Fruit fly (Drosophila melanogaster) whole organism, embryonic: ENCODE data around the gene Gprk2.

Source experiments
- Atf3 ChIP-seq: fragments of 200-800 bp; sonication (Bioruptor generic); optimal IDR thresholded peaks from 3 replicates; lab custom pipeline; 2016; ENCODE audit warnings: missing biosample characterization, missing genetic modification characterization
- Atf6 ChIP-seq: fragments of 200-800 bp; sonication (Bioruptor generic); IDR thresholded peaks from 2 replicates; pipeline ENCODE4 v1.3.6; 2022; ENCODE audit warnings: missing biosample characterization, missing genetic modification characterization
- B-H1 ChIP-seq: fragments of 200-800 bp; sonication (Bioruptor generic); IDR thresholded peaks from 3 replicates; pipeline ENCODE4 v1.3.6; 2022; ENCODE audit warnings: missing biosample characterization, missing genetic modification characterization
- Bteb2 ChIP-seq: fragments of 200-800 bp; sonication (Bioruptor generic); optimal IDR thresholded peaks from 2 replicates; lab custom pipeline; 2016; ENCODE audit warnings: missing biosample characterization, missing genetic modification characterization
- CG10543 ChIP-seq: fragments of 200-800 bp; sonication (Bioruptor generic); optimal IDR thresholded peaks from 3 replicates; lab custom pipeline; 2017; ENCODE audit warnings: missing biosample characterization, mild to moderate bottlenecking, missing genetic modification characterization, moderate library complexity
- CG11456 ChIP-seq: fragments of 200-800 bp; sonication (Bioruptor generic); IDR thresholded peaks from 3 replicates; pipeline ENCODE4 v1.3.6; 2022; ENCODE audit warnings: missing biosample characterization, missing genetic modification characterization
- CG11560 ChIP-seq: fragments of 200-800 bp; sonication (Bioruptor generic); IDR thresholded peaks from 3 replicates; pipeline ENCODE4 v1.3.6; 2022; ENCODE audit warnings: missing biosample characterization, missing genetic modification characterization
- CG12104 ChIP-seq: fragments of 200-800 bp; sonication (Bioruptor generic); optimal IDR thresholded peaks from 3 replicates; lab custom pipeline; 2016; ENCODE audit warnings: missing biosample characterization, missing genetic modification characterization
- CG12155 ChIP-seq: fragments of 200-800 bp; sonication (Bioruptor generic); optimal IDR thresholded peaks from 3 replicates; lab custom pipeline; 2016; ENCODE audit warnings: missing biosample characterization, missing genetic modification characterization
- CG14710 ChIP-seq: fragments of 200-800 bp; sonication (Bioruptor generic); optimal IDR thresholded peaks from 3 replicates; lab custom pipeline; 2019; ENCODE audit warnings: missing biosample characterization, mild to moderate bottlenecking, missing genetic modification characterization, moderate library complexity
- CG14965 ChIP-seq: fragments of 200-800 bp; sonication (Bioruptor generic); optimal IDR thresholded peaks from 2 replicates; lab custom pipeline; 2016; ENCODE audit warnings: missing biosample characterization, missing genetic modification characterization, borderline replicate concordance
- CG15601 ChIP-seq: fragments of 200-800 bp; sonication (Bioruptor generic); optimal IDR thresholded peaks from 3 replicates; lab custom pipeline; 2019; ENCODE audit warnings: missing biosample characterization, mild to moderate bottlenecking, missing genetic modification characterization, moderate library complexity
- CG18764 ChIP-seq: fragments of 200-800 bp; sonication (Bioruptor generic); optimal IDR thresholded peaks from 3 replicates; lab custom pipeline; 2016; ENCODE audit warnings: missing biosample characterization, missing genetic modification characterization
- CG2129 ChIP-seq: fragments of 200-800 bp; sonication (Bioruptor generic); IDR thresholded peaks from 2 replicates; pipeline ENCODE4 v1.3.6; 2022; ENCODE audit warnings: missing biosample characterization, missing genetic modification characterization; ENCODE audit not compliant: partially characterized antibody
- CG31388 ChIP-seq: fragments of 200-800 bp; sonication (Bioruptor generic); optimal IDR thresholded peaks from 2 replicates; lab custom pipeline; 2016; ENCODE audit warnings: missing biosample characterization, missing genetic modification characterization
- CG32767 ChIP-seq: fragments of 200-800 bp; sonication (Bioruptor generic); IDR thresholded peaks from 2 replicates; pipeline ENCODE4 v1.3.6; 2022; ENCODE audit warnings: missing biosample characterization, missing genetic modification characterization
- CG6254 ChIP-seq: fragments of 200-800 bp; sonication (Bioruptor generic); optimal IDR thresholded peaks from 3 replicates; lab custom pipeline; 2017; ENCODE audit warnings: mild to moderate bottlenecking, missing biosample characterization, missing genetic modification reagents, missing genetic modification characterization
- CG7963 ChIP-seq: fragments of 200-800 bp; sonication (Bioruptor generic); IDR thresholded peaks from 3 replicates; pipeline ENCODE4 v1.3.6; 2022; ENCODE audit warnings: missing biosample characterization, missing genetic modification characterization; ENCODE audit not compliant: partially characterized antibody
- CG8089 ChIP-seq: fragments of 200-800 bp; sonication (Bioruptor generic); optimal IDR thresholded peaks from 3 replicates; lab custom pipeline; 2016; ENCODE audit warnings: missing biosample characterization, missing genetic modification characterization
- CG8359 ChIP-seq: fragments of 200-800 bp; sonication (Bioruptor generic); optimal IDR thresholded peaks from 2 replicates; lab custom pipeline; 2017; ENCODE audit warnings: missing biosample characterization, mild to moderate bottlenecking, missing genetic modification characterization, borderline replicate concordance
- CG8944 ChIP-seq: fragments of 200-800 bp; sonication (Bioruptor generic); optimal IDR thresholded peaks from 3 replicates; lab custom pipeline; 2016; ENCODE audit warnings: missing biosample characterization, missing genetic modification characterization
- CG9437 ChIP-seq: fragments of 200-800 bp; sonication (Bioruptor generic); optimal IDR thresholded peaks from 2 replicates; lab custom pipeline; 2018; ENCODE audit warnings: missing biosample characterization, mild to moderate bottlenecking, missing genetic modification characterization
- CG9932 ChIP-seq: fragments of 200-800 bp; sonication (Bioruptor generic); IDR thresholded peaks from 2 replicates; pipeline ENCODE4 v1.3.6; 2022; ENCODE audit warnings: missing biosample characterization, missing genetic modification characterization
- CHES-1-like ChIP-seq: fragments of 200-800 bp; sonication (Bioruptor generic); optimal IDR thresholded peaks from 2 replicates; lab custom pipeline; 2016; ENCODE audit warnings: missing biosample characterization, missing genetic modification characterization
- CTCF ChIP-seq: fragments of 200-800 bp; sonication (Bioruptor generic); optimal IDR thresholded peaks from 2 replicates; lab custom pipeline; 2017; ENCODE audit warnings: missing biosample characterization, mild to moderate bottlenecking, missing genetic modification characterization, moderate library complexity
- Deaf1 ChIP-seq: fragments of 200-800 bp; optimal IDR thresholded peaks from 3 replicates; lab custom pipeline; 2019; ENCODE audit warnings: missing biosample characterization, mild to moderate bottlenecking, missing genetic modification characterization, moderate library complexity
- Dfd ChIP-seq, 2 experiments: fragments of >200 bp; optimal IDR thresholded peaks; 2 replicates each; lab custom pipeline; 2017; ENCODE audit warnings: missing biosample characterization in 2 of 2, missing genetic modification characterization in 2 of 2
- Doc2 ChIP-seq: fragments of 200-800 bp; sonication (Bioruptor generic); IDR thresholded peaks from 2 replicates; pipeline ENCODE4 v1.3.6; 2022; ENCODE audit warnings: missing biosample characterization, missing genetic modification characterization
- Drgx ChIP-seq: fragments of 200-800 bp; sonication (Bioruptor generic); IDR thresholded peaks from 2 replicates; pipeline ENCODE4 v1.3.6; 2022; ENCODE audit warnings: missing biosample characterization, missing genetic modification characterization
- E2f2 ChIP-seq: fragments of 200-800 bp; sonication (Bioruptor generic); IDR thresholded peaks from 2 replicates; pipeline ENCODE4 v1.3.6; 2022; ENCODE audit warnings: missing biosample characterization, missing genetic modification characterization
- MESR4 ChIP-seq: fragments of 200-800 bp; sonication (Bioruptor generic); optimal IDR thresholded peaks from 2 replicates; lab custom pipeline; 2018; ENCODE audit warnings: missing biosample characterization, mild to moderate bottlenecking, missing genetic modification characterization, moderate library complexity
- Mrtf ChIP-seq: fragments of 200-800 bp; sonication (Bioruptor generic); IDR thresholded peaks from 3 replicates; pipeline ENCODE4 v1.3.6; 2022; ENCODE audit warnings: missing biosample characterization, missing genetic modification characterization
- Nf-YB ChIP-seq: fragments of 200-800 bp; sonication (Bioruptor generic); optimal IDR thresholded peaks from 3 replicates; lab custom pipeline; 2019; ENCODE audit warnings: missing biosample characterization, mild to moderate bottlenecking, missing genetic modification characterization, moderate library complexity
- YL-1 ChIP-seq: fragments of 200-800 bp; sonication (Bioruptor generic); optimal IDR thresholded peaks from 3 replicates; lab custom pipeline; 2017; ENCODE audit warnings: missing biosample characterization, mild to moderate bottlenecking, missing genetic modification characterization
- br ChIP-seq: fragments of >200 bp; optimal IDR thresholded peaks from 2 replicates; lab custom pipeline; 2017
- crp ChIP-seq, 2 experiments: fragments of 200-800 bp; sonication (Bioruptor generic); optimal IDR thresholded peaks; 2 replicates in 1 of 2; 3 replicates in 1 of 2; lab custom pipeline; 2017; ENCODE audit warnings: missing biosample characterization in 2 of 2, missing genetic modification characterization in 2 of 2, mild to moderate bottlenecking in 1 of 2, moderate library complexity in 1 of 2
- da ChIP-seq: fragments of 200-800 bp; sonication (Bioruptor generic); optimal IDR thresholded peaks from 2 replicates; lab custom pipeline; 2016; ENCODE audit warnings: missing biosample characterization, missing genetic modification characterization
- dimm ChIP-seq: fragments of 200-800 bp; sonication (Bioruptor generic); IDR thresholded peaks from 2 replicates; pipeline ENCODE4 v1.3.6; 2022; ENCODE audit warnings: missing biosample characterization, missing genetic modification characterization
- dmrt11E ChIP-seq: fragments of 200-800 bp; sonication (Bioruptor generic); optimal IDR thresholded peaks from 3 replicates; lab custom pipeline; 2018; ENCODE audit warnings: missing biosample characterization, mild to moderate bottlenecking, missing genetic modification characterization, moderate library complexity
- emc ChIP-seq: fragments of 200-800 bp; sonication (Bioruptor generic); optimal IDR thresholded peaks from 2 replicates; lab custom pipeline; 2016; ENCODE audit warnings: missing biosample characterization, missing genetic modification characterization
- en ChIP-seq: fragments of 200-800 bp; sonication (Bioruptor generic); optimal IDR thresholded peaks from 2 replicates; lab custom pipeline; 2016; ENCODE audit warnings: missing biosample characterization, missing genetic modification characterization
- eyg ChIP-seq: fragments of 200-800 bp; sonication (Bioruptor generic); optimal IDR thresholded peaks from 3 replicates; lab custom pipeline; 2016; ENCODE audit warnings: missing biosample characterization, missing genetic modification characterization
- fru ChIP-seq: fragments of >200 bp; optimal IDR thresholded peaks from 2 replicates; lab custom pipeline; 2017
- hb ChIP-seq: fragments of 200-800 bp; sonication (Bioruptor generic); IDR thresholded peaks from 3 replicates; pipeline ENCODE4 v1.3.6; 2022; ENCODE audit warnings: missing biosample characterization, missing genetic modification characterization; ENCODE audit not compliant: partially characterized antibody
- inv ChIP-seq: fragments of 200-800 bp; sonication (Bioruptor generic); IDR thresholded peaks from 2 replicates; pipeline ENCODE4 v1.3.6; 2022; ENCODE audit warnings: missing biosample characterization, missing genetic modification characterization; ENCODE audit not compliant: partially characterized antibody
- lilli ChIP-seq: fragments of 200-800 bp; sonication (Bioruptor generic); optimal IDR thresholded peaks from 3 replicates; lab custom pipeline; 2016; ENCODE audit warnings: missing biosample characterization, missing genetic modification characterization
- oc ChIP-seq: fragments of 200-800 bp; sonication (Bioruptor generic); optimal IDR thresholded peaks from 2 replicates; lab custom pipeline; 2018; ENCODE audit warnings: missing biosample characterization, mild to moderate bottlenecking, missing genetic modification characterization, moderate library complexity
- pb ChIP-seq: fragments of 200-800 bp; sonication (Bioruptor generic); optimal IDR thresholded peaks from 3 replicates; lab custom pipeline; 2016; ENCODE audit warnings: missing biosample characterization, missing genetic modification characterization
- psq ChIP-seq: fragments of 200-800 bp; sonication (Bioruptor generic); optimal IDR thresholded peaks from 2 replicates; lab custom pipeline; 2017; ENCODE audit warnings: missing biosample characterization, missing genetic modification characterization
- slp2 ChIP-seq: fragments of 200-800 bp; sonication (Bioruptor generic); optimal IDR thresholded peaks from 2 replicates; lab custom pipeline; 2016; ENCODE audit warnings: missing biosample characterization, missing genetic modification characterization
- sna ChIP-seq: fragments of 200-800 bp; sonication (Bioruptor generic); IDR thresholded peaks from 2 replicates; pipeline ENCODE4 v1.3.6; 2022; ENCODE audit warnings: missing biosample characterization, missing genetic modification characterization; ENCODE audit not compliant: partially characterized antibody
- tap ChIP-seq: fragments of 200-800 bp; optimal IDR thresholded peaks from 3 replicates; lab custom pipeline; 2019; ENCODE audit warnings: missing biosample characterization, mild to moderate bottlenecking, missing genetic modification characterization, moderate library complexity

Gene Gprk2

DNA sequence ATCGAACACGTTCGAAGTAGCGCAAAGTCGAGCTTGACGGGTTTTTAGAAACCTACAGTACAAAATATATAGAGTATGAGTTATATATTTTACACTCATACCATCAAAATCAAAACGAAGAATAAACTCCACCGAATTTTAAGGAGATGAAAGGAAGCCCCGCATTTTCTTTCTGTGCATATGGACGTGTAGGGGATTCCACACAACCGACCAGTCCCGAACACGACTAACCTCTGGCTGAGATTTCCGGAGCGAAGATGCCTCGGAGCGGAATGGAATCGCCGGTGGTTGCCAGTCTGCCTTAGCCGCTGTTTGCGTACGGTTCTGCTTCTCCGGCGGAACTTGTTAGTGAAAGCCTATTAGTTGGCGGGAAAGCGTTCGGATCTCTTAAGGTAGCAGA, 20.9 kb upstream of the Gprk2 start (continued):
- TF ChIP-seq slp2 (GFP tag; lab: Kevin White, UChicago) (peak; percentile 98), CG14965 (GFP tag; lab: Kevin White, UChicago) (peak; percentile 68), Doc2 (GFP tag; lab: Robert Waterston, UW) (peak; percentile 92), CG12104 (peak; percentile 93), CG11560 (tag; lab: Robert Waterston, UW) (peak; percentile 91), CG31388 (GFP tag; lab: Kevin White, UChicago) (peak; percentile 87), en (GFP tag; lab: Kevin White, UChicago) (peak; percentile 96), da (GFP tag; lab: Kevin White, UChicago) (peak; percentile 94), CG18764 (GFP tag; lab: Kevin White, UChicago) (peak; percentile 94), CG32767 (peak; percentile 94), CTCF (peak; percentile 50), dimm (GFP tag; lab: Robert Waterston, UW) (peak; percentile 93), Deaf1 (tag; lab: Kevin White, UChicago) (peak; percentile 86), fru (lab: Kevin White, UChicago) (no peak), CG8089 (peak; percentile 95), CG2129 (GFP tag; lab: Robert Waterston, UW) (no peak), CHES-1-like (GFP tag; lab: Kevin White, UChicago) (peak; percentile 98), inv (no peak), CG6254 (GFP tag; lab: Kevin White, UChicago) (peak; percentile 86), CG15601 (tag; lab: Kevin White, UChicago) (peak; percentile 94), sna (GFP tag; lab: Robert Waterston, UW) (no peak), Bteb2 (peak; percentile 97), pb (GFP tag; lab: Kevin White, UChicago) (peak; percentile 97), CG8359 (GFP tag; lab: Kevin White, UChicago) (peak; percentile 81), psq (GFP tag; lab: Kevin White, UChicago) (peak; percentile 87), CG14710 (tag; lab: Kevin White, UChicago) (peak; percentile 87), Atf3 (peak; percentile 94), Dfd (GFP tag; optimal IDR thresholded peaks at IDR 0.05; lab: Kevin White, UChicago) (no peak), B-H1 (GFP tag; lab: Robert Waterston, UW) (peak; percentile 96), CG7963 (GFP tag; lab: Robert Waterston, UW) (no peak), Mrtf (GFP tag; lab: Robert Waterston, UW) (peak; percentile 97), Atf6 (GFP tag; lab: Robert Waterston, UW) (peak; percentile 98), lilli (GFP tag; lab: Kevin White, UChicago) (peak; percentile 99), CG8944 (GFP tag; lab: Kevin White, UChicago) (peak; percentile 97), CG12155 (GFP tag; lab: Kevin White, UChicago) (peak; percentile 97), dmrt11E (peak; percentile 88), oc (tag; lab: Kevin White, UChicago) (peak; percentile 96), Nf-YB (GFP tag; lab: Kevin White, UChicago) (peak; percentile 85), tap (peak; percentile 90), MESR4 (peak; percentile 57), E2f2 (GFP tag; lab: Robert Waterston, UW) (peak; percentile 79), crp (GFP tag; optimal IDR thresholded peaks at IDR 0.05; lab: Kevin White, UChicago) (peak in 1 of 2 experiments; percentile 66), CG9437 (GFP tag; lab: Kevin White, UChicago) (peak; percentile 86), CG10543 (GFP tag; lab: Kevin White, UChicago) (peak; percentile 83), emc (peak; percentile 95), CG9932 (GFP tag; lab: Robert Waterston, UW) (peak; percentile 99), eyg (peak; percentile 98), CG11456 (GFP tag; lab: Robert Waterston, UW) (peak; percentile 99), hb (no peak), YL-1 (GFP tag; lab: Kevin White, UChicago) (peak; percentile 70), Drgx (GFP tag; lab: Robert Waterston, UW) (peak; percentile 99), br (no peak)
